Worm (Caenorhabditis elegans): Measurements from ENCODE around the gene daf-2.

DNA sequence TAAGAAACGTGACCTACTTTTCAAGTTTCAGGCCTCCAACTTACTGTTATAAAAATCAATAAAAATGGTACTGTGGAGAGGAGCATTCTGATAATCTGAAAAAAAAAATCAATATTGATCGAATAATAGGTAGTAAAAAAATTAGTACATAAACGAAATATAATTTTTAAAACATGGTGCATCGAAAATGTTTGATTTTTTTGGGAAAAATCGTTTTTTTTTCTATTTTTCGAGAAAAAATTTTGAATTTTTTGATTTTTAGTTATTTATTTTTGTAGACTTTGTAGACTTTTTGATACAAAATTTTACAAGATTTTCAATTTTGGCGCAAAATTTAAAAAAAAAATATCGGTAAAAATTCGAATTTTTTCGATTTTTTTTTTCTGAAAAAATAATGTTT lies 6.4 kb upstream of the daf-2 start, which contains the start of gene cutl-25:
- TF ChIP-seq dao-5 (tag; optimal IDR thresholded peaks at IDR 0.05) (no peak), him-1 (tag; optimal IDR thresholded peaks at IDR 0.05) (no peak), W03F9.2 (tag; optimal IDR thresholded peaks at IDR 0.05) (no peak)
